Worm (Caenorhabditis elegans): ENCODE results near the gene F38E11.9.

The F38E11.9 gene

ce11 chrIV:9427959-9428358 lies 15.9 kb downstream of the F38E11.9 start, which contains the start of gene F59B8.1:
Gene F59B8.1 (plus strand): TSS chrIV:9428259.
- TF ChIP-seq tra-4 (tag; optimal IDR thresholded peaks at IDR 0.05) (no peak), flt-1 (GFP tag; IDR thresholded peaks at IDR 0.05) (no peak), tbx-37 (GFP tag; conservative IDR thresholded peaks at IDR 0.05) (no peak), ceh-36 (tag; optimal IDR thresholded peaks at IDR 0.05) (no peak), ets-7 (tag; optimal IDR thresholded peaks at IDR 0.05) (no peak), scrt-1 (GFP tag; IDR thresholded peaks at IDR 0.05) (no peak), B0310.2 (tag; optimal IDR thresholded peaks at IDR 0.05) (no peak), pes-1 (GFP tag; IDR thresholded peaks at IDR 0.05) (no peak), ama-1 (optimal IDR thresholded peaks at IDR 0.05) (no peak), sea-1 (GFP tag; conservative IDR thresholded peaks at IDR 0.05) (no peak), hnd-1 (tag; optimal IDR thresholded peaks at IDR 0.05) (no peak), aly-1 (tag; optimal IDR thresholded peaks at IDR 0.05) (no peak), hmg-4 (GFP tag; optimal IDR thresholded peaks at IDR 0.05) (no peak), ceh-13 (GFP tag; optimal IDR thresholded peaks at IDR 0.05) (no peak), tbx-11 (GFP tag; IDR thresholded peaks at IDR 0.05) (no peak)

ce11 chrIV:9423095-9423494 lies 20.7 kb downstream of the F38E11.9 start, which contains the start of gene srxa-2:
Gene srxa-2 (plus strand): TSS chrIV:9423395.
- TF ChIP-seq B0310.2 (tag; optimal IDR thresholded peaks at IDR 0.05) (no peak), ama-1 (optimal IDR thresholded peaks at IDR 0.05) (no peak), hmg-4 (GFP tag; optimal IDR thresholded peaks at IDR 0.05) (no peak), aly-1 (tag; optimal IDR thresholded peaks at IDR 0.05) (no peak), hnd-1 (tag; optimal IDR thresholded peaks at IDR 0.05) (no peak), tbx-11 (GFP tag; IDR thresholded peaks at IDR 0.05) (no peak), tbx-37 (GFP tag; conservative IDR thresholded peaks at IDR 0.05) (no peak), flt-1 (GFP tag; IDR thresholded peaks at IDR 0.05) (no peak)

ce11 chrIV:9422408-9422807 lies 21.4 kb downstream of the F38E11.9 start, which contains the start of gene F56D5.9:
Gene F56D5.9 (minus strand): TSS chrIV:9422508.
- no peak for TF ChIP-seq flt-1 (GFP tag; IDR thresholded peaks at IDR 0.05)

- TF ChIP-seq tbx-11 (GFP tag; IDR thresholded peaks at IDR 0.05) (no peak), hnd-1 (tag; optimal IDR thresholded peaks at IDR 0.05) (no peak), F13C5.2 (tag; optimal IDR thresholded peaks at IDR 0.05) (no peak), ama-1 (optimal IDR thresholded peaks at IDR 0.05) (no peak), hmbx-1 (tag; optimal IDR thresholded peaks at IDR 0.05) (no peak), B0310.2 (tag; optimal IDR thresholded peaks at IDR 0.05) (no peak), tbx-37 (GFP tag; conservative IDR thresholded peaks at IDR 0.05) (no peak), pes-1 (GFP tag; IDR thresholded peaks at IDR 0.05) (no peak), tra-4 (tag; optimal IDR thresholded peaks at IDR 0.05) (no peak), aly-1 (tag; optimal IDR thresholded peaks at IDR 0.05) (no peak), sea-1 (GFP tag; conservative IDR thresholded peaks at IDR 0.05) (no peak), hmg-4 (GFP tag; optimal IDR thresholded peaks at IDR 0.05) (no peak), flt-1 (GFP tag; IDR thresholded peaks at IDR 0.05) (no peak), ets-7 (tag; optimal IDR thresholded peaks at IDR 0.05) (no peak), scrt-1 (GFP tag; IDR thresholded peaks at IDR 0.05) (no peak), ceh-13 (GFP tag; optimal IDR thresholded peaks at IDR 0.05) (no peak), ceh-36 (tag; optimal IDR thresholded peaks at IDR 0.05) (no peak)
Measured at ce11 chrIV:9408004-9408403, 35.8 kb downstream of the F38E11.9 start, which contains the start of gene F56D5.5. Gene F56D5.5 (minus strand): TSS chrIV:9408104.

- no peak for TF ChIP-seq tbx-37 (GFP tag; conservative IDR thresholded peaks at IDR 0.05)
- TF ChIP-seq pes-1 (GFP tag; IDR thresholded peaks at IDR 0.05), result no peak
- no peak for TF ChIP-seq sea-1 (GFP tag; conservative IDR thresholded peaks at IDR 0.05)
- TF ChIP-seq F13C5.2 (tag; optimal IDR thresholded peaks at IDR 0.05), result no peak
- no peak for TF ChIP-seq aly-1 (tag; optimal IDR thresholded peaks at IDR 0.05)
- no peak for TF ChIP-seq ets-7 (tag; optimal IDR thresholded peaks at IDR 0.05)
- TF ChIP-seq scrt-1 (GFP tag; IDR thresholded peaks at IDR 0.05), result no peak
- TF ChIP-seq hnd-1 (tag; optimal IDR thresholded peaks at IDR 0.05), result no peak
- TF ChIP-seq tbx-11 (GFP tag; IDR thresholded peaks at IDR 0.05), result no peak
- TF ChIP-seq ceh-13 (GFP tag; optimal IDR thresholded peaks at IDR 0.05), result no peak
- TF ChIP-seq tra-4 (tag; optimal IDR thresholded peaks at IDR 0.05), result no peak
- no peak for TF ChIP-seq flt-1 (GFP tag; IDR thresholded peaks at IDR 0.05)
- TF ChIP-seq hmbx-1 (tag; optimal IDR thresholded peaks at IDR 0.05), result no peak
- TF ChIP-seq hmg-4 (GFP tag; optimal IDR thresholded peaks at IDR 0.05), result no peak
- TF ChIP-seq B0310.2 (tag; optimal IDR thresholded peaks at IDR 0.05), result no peak
- no peak for TF ChIP-seq ceh-36 (tag; optimal IDR thresholded peaks at IDR 0.05)
- no peak for TF ChIP-seq ama-1 (optimal IDR thresholded peaks at IDR 0.05)
Measured at ce11 chrIV:9403761-9404420, 39.9 kb downstream of the F38E11.9 start.

ce11 chrIV:9401715-9402114 lies 42.1 kb downstream of the F38E11.9 start, which contains the start of gene F56D5.6:
Gene F56D5.6 (plus strand): TSS chrIV:9401922.
- no peak for TF ChIP-seq scrt-1 (GFP tag; IDR thresholded peaks at IDR 0.05)
- TF ChIP-seq B0310.2 (tag; optimal IDR thresholded peaks at IDR 0.05), result no peak
- no peak for TF ChIP-seq flt-1 (GFP tag; IDR thresholded peaks at IDR 0.05)

- TF ChIP-seq pes-1 (GFP tag; IDR thresholded peaks at IDR 0.05) (no peak), B0310.2 (tag; optimal IDR thresholded peaks at IDR 0.05) (no peak), ama-1 (optimal IDR thresholded peaks at IDR 0.05) (no peak), ceh-36 (tag; optimal IDR thresholded peaks at IDR 0.05) (no peak), ets-7 (tag; optimal IDR thresholded peaks at IDR 0.05) (no peak)
Measured at ce11 chrIV:9398512-9398911, 45.3 kb downstream of the F38E11.9 start, which contains the start of gene F56D5.2. Gene F56D5.2 (minus strand): TSS chrIV:9398612.

- TF ChIP-seq ceh-36 (tag; optimal IDR thresholded peaks at IDR 0.05) (no peak), hmbx-1 (tag; optimal IDR thresholded peaks at IDR 0.05) (no peak), tbx-37 (GFP tag; conservative IDR thresholded peaks at IDR 0.05) (no peak), flt-1 (GFP tag; IDR thresholded peaks at IDR 0.05) (no peak)
Measured at ce11 chrIV:9397278-9397677, 46.6 kb downstream of the F38E11.9 start, which contains the start of gene F56D5.3. Gene F56D5.3 (plus strand): TSS chrIV:9397578.
